Fruit fly (Drosophila melanogaster) Kc167 (cell line): ENCODE measurements around the gene Wwox.

Source experiments
- Myc ChIP-seq: fragments of >200 bp; optimal IDR thresholded peaks from 2 replicates; lab custom pipeline; 2017; ENCODE audit warnings: missing external identifiers
- Sin3A ChIP-seq: fragments of >200 bp; optimal IDR thresholded peaks from 2 replicates; lab custom pipeline; 2018; ENCODE audit warnings: missing external identifiers
- h ChIP-seq: fragments of >200 bp; optimal IDR thresholded peaks from 3 replicates; lab custom pipeline; 2018; ENCODE audit warnings: missing external identifiers
- insv ChIP-seq: fragments of >200 bp; optimal IDR thresholded peaks from 3 replicates; lab custom pipeline; 2018; ENCODE audit warnings: missing external identifiers
- psq ChIP-seq: fragments of >200 bp; optimal IDR thresholded peaks from 2 replicates; lab custom pipeline; 2017; ENCODE audit warnings: missing external identifiers
- ttk ChIP-seq: sonication (Bioruptor generic); optimal IDR thresholded peaks from 2 replicates; lab custom pipeline; 2017; ENCODE audit warnings: missing external identifiers

DNA sequence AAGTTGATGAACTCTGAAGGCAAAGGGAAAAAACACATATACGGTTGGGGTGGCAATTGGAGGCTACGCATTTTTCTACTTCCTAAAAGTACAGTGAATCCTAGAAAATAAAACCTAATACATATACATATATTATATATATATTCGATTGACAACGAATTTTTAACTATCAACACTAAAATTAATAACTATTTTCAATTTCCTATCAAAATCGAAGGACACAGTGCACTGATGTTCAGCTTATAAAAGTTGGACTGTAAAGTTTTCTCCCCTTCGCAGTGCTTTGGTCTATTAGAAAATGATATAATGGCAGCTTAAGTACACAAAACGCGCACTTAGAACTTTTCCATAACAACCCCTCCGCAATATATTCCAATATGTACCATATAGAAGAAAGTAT, 41.2 kb downstream of the Wwox start:
- TF ChIP-seq Myc (lab: Kevin White, UChicago) (no peak), h (no peak), Sin3A (no peak), psq (no peak), ttk (lab: Kevin White, UChicago) (no peak), insv (lab: Kevin White, UChicago) (no peak)
